Worm (Caenorhabditis elegans) whole organism, early embryonic: ENCODE data around the gene nhr-246.

Experiments used
- B0310.2 ChIP-seq: sonication (generic microtip); optimal IDR thresholded peaks from 2 replicates; lab custom pipeline; 2016; ENCODE audit warnings: mild to moderate bottlenecking, missing genetic modification characterization, missing compliant biosample characterization
- F13C5.2 ChIP-seq: sonication (generic microtip); optimal IDR thresholded peaks from 2 replicates; lab custom pipeline; 2017; ENCODE audit warnings: mild to moderate bottlenecking, missing genetic modification characterization, inconsistent platforms, missing compliant biosample characterization
- aly-1 ChIP-seq: sonication (generic microtip); optimal IDR thresholded peaks from 2 replicates; lab custom pipeline; 2016; ENCODE audit warnings: missing genetic modification characterization, missing compliant biosample characterization
- ama-1 ChIP-seq: fragments of 150-350 bp; optimal IDR thresholded peaks from 2 replicates; lab custom pipeline; 2014
- ceh-13 ChIP-seq: fragments of 200-800 bp; sonication (Bioruptor generic); optimal IDR thresholded peaks from 2 replicates; lab custom pipeline; 2018; ENCODE audit warnings: mild to moderate bottlenecking, missing genetic modification characterization, missing compliant biosample characterization
- ceh-36 ChIP-seq: sonication (generic microtip); optimal IDR thresholded peaks from 2 replicates; lab custom pipeline; 2016; ENCODE audit warnings: missing genetic modification characterization, inconsistent platforms, missing compliant biosample characterization
- ets-7 ChIP-seq: sonication (generic microtip); optimal IDR thresholded peaks from 2 replicates; lab custom pipeline; 2016; ENCODE audit warnings: missing genotype, missing genetic modification characterization, missing compliant biosample characterization
- flt-1 ChIP-seq: fragments of 200-800 bp; sonication (Bioruptor generic); IDR thresholded peaks from 2 replicates; pipeline ENCODE4 v1.3.6; 2022; ENCODE audit warnings: missing genetic modification characterization, missing compliant biosample characterization
- hmbx-1 ChIP-seq: sonication (generic microtip); optimal IDR thresholded peaks from 2 replicates; lab custom pipeline; 2016; ENCODE audit warnings: mild to moderate bottlenecking, missing genetic modification characterization, missing compliant biosample characterization
- hmg-4 ChIP-seq: fragments of 200-800 bp; sonication (Bioruptor generic); optimal IDR thresholded peaks from 2 replicates; lab custom pipeline; 2018; ENCODE audit warnings: mild to moderate bottlenecking, missing genetic modification characterization, missing compliant biosample characterization
- hnd-1 ChIP-seq: sonication (generic microtip); optimal IDR thresholded peaks from 2 replicates; lab custom pipeline; 2016; ENCODE audit warnings: missing genetic modification characterization, missing compliant biosample characterization
- pes-1 ChIP-seq: fragments of 200-800 bp; sonication (Bioruptor generic); IDR thresholded peaks from 2 replicates; pipeline ENCODE4 v1.3.6; 2022; ENCODE audit warnings: missing genetic modification reagents, missing genetic modification characterization, missing compliant biosample characterization
- scrt-1 ChIP-seq: fragments of 200-800 bp; sonication (Bioruptor generic); IDR thresholded peaks from 2 replicates; pipeline ENCODE4 v1.3.6; 2022; ENCODE audit warnings: missing genetic modification characterization, missing compliant biosample characterization
- sea-1 ChIP-seq: fragments of 200-800 bp; sonication (Bioruptor generic); conservative IDR thresholded peaks from 2 replicates; pipeline ENCODE4 v1.3.6; 2022; ENCODE audit warnings: missing genetic modification characterization, missing compliant biosample characterization
- tbx-11 ChIP-seq: fragments of 200-800 bp; sonication (Bioruptor generic); IDR thresholded peaks from 2 replicates; pipeline ENCODE4 v1.3.6; 2022; ENCODE audit warnings: missing genetic modification characterization, missing compliant biosample characterization
- tbx-37 ChIP-seq: fragments of 200-800 bp; sonication (Bioruptor generic); conservative IDR thresholded peaks from 2 replicates; pipeline ENCODE4 v1.3.6; 2022; ENCODE audit warnings: missing genetic modification reagents, missing genetic modification characterization, missing compliant biosample characterization
- tra-4 ChIP-seq: sonication (generic microtip); optimal IDR thresholded peaks from 2 replicates; lab custom pipeline; 2017; ENCODE audit warnings: missing genetic modification characterization, missing compliant biosample characterization

nhr-246 gene

ce11 chrV:15323417-15323816 is 7.1 kb downstream of the nhr-246 start:
- TF ChIP-seq B0310.2 (tag; lab: Kevin White, UChicago), result no peak
- TF ChIP-seq hnd-1 (tag; lab: Kevin White, UChicago), result no peak
- no peak for TF ChIP-seq sea-1
- no peak for TF ChIP-seq F13C5.2 (tag; lab: Kevin White, UChicago)
- TF ChIP-seq ceh-36 (tag; lab: Kevin White, UChicago), result no peak
- TF ChIP-seq ama-1 (lab: Kevin White, UChicago), result no peak
- TF ChIP-seq tra-4 (tag; lab: Kevin White, UChicago), result no peak
- TF ChIP-seq pes-1, result no peak
- TF ChIP-seq ceh-13 (GFP tag; lab: Kevin White, UChicago), result no peak
- no peak for TF ChIP-seq tbx-37
- TF ChIP-seq flt-1 (GFP tag; lab: Robert Waterston, UW), result no peak
- TF ChIP-seq ets-7 (tag; lab: Kevin White, UChicago), result no peak
- no peak for TF ChIP-seq aly-1 (tag; lab: Kevin White, UChicago)
- TF ChIP-seq hmg-4 (GFP tag; lab: Kevin White, UChicago), result no peak

- TF ChIP-seq pes-1 (no peak), B0310.2 (tag; lab: Kevin White, UChicago) (no peak), F13C5.2 (tag; lab: Kevin White, UChicago) (no peak), flt-1 (GFP tag; lab: Robert Waterston, UW) (no peak), scrt-1 (no peak)
Measured at ce11 chrV:15327745-15328447, 11.6 kb downstream of the nhr-246 start, which contains the start of gene ZK1037.6. TSS of gene ZK1037.6 (minus strand) at chrV:15327795.

ce11 chrV:15330314-15330713 is 14.0 kb downstream of the nhr-246 start, which contains the start of gene srh-295:
TSS of gene srh-295 (plus strand) at chrV:15330614.
- TF ChIP-seq ets-7 (tag; lab: Kevin White, UChicago) (no peak), tbx-11 (no peak), hmg-4 (GFP tag; lab: Kevin White, UChicago) (no peak), tra-4 (tag; lab: Kevin White, UChicago) (no peak), ama-1 (lab: Kevin White, UChicago) (no peak), hnd-1 (tag; lab: Kevin White, UChicago) (no peak), aly-1 (tag; lab: Kevin White, UChicago) (no peak), flt-1 (GFP tag; lab: Robert Waterston, UW) (no peak), sea-1 (no peak), pes-1 (no peak), F13C5.2 (tag; lab: Kevin White, UChicago) (no peak), ceh-13 (GFP tag; lab: Kevin White, UChicago) (no peak), tbx-37 (no peak)

ce11 chrV:15332851-15333250 is 16.6 kb downstream of the nhr-246 start, which contains the start of gene srw-113:
TSS of gene srw-113 (plus strand) at chrV:15333151.
- TF ChIP-seq ets-7 (tag; lab: Kevin White, UChicago) (no peak), aly-1 (tag; lab: Kevin White, UChicago) (no peak), ceh-13 (GFP tag; lab: Kevin White, UChicago) (no peak), F13C5.2 (tag; lab: Kevin White, UChicago) (no peak), ceh-36 (tag; lab: Kevin White, UChicago) (no peak), pes-1 (no peak), hmbx-1 (no peak), flt-1 (GFP tag; lab: Robert Waterston, UW) (no peak), hnd-1 (tag; lab: Kevin White, UChicago) (no peak), tbx-11 (no peak), hmg-4 (GFP tag; lab: Kevin White, UChicago) (no peak), scrt-1 (no peak), B0310.2 (tag; lab: Kevin White, UChicago) (no peak), tbx-37 (no peak), tra-4 (tag; lab: Kevin White, UChicago) (no peak), ama-1 (lab: Kevin White, UChicago) (no peak), sea-1 (no peak)

- TF ChIP-seq tbx-37, result no peak
- TF ChIP-seq tra-4 (tag; lab: Kevin White, UChicago), result no peak
- no peak for TF ChIP-seq hmg-4 (GFP tag; lab: Kevin White, UChicago)
- TF ChIP-seq hmbx-1, result no peak
Measured at ce11 chrV:15337405-15337804, 21.1 kb downstream of the nhr-246 start, which contains the start of gene wrt-7. TSS of gene wrt-7 (minus strand) at chrV:15337505.

- no peak for TF ChIP-seq hmg-4 (GFP tag; lab: Kevin White, UChicago)
- no peak for TF ChIP-seq ceh-13 (GFP tag; lab: Kevin White, UChicago)
- no peak for TF ChIP-seq ama-1 (lab: Kevin White, UChicago)
- no peak for TF ChIP-seq flt-1 (GFP tag; lab: Robert Waterston, UW)
- no peak for TF ChIP-seq pes-1
Measured at ce11 chrV:15339363-15339762, 23.1 kb downstream of the nhr-246 start, which contains the start of gene clec-228. TSS of gene clec-228 (minus strand) at chrV:15339463.

DNA sequence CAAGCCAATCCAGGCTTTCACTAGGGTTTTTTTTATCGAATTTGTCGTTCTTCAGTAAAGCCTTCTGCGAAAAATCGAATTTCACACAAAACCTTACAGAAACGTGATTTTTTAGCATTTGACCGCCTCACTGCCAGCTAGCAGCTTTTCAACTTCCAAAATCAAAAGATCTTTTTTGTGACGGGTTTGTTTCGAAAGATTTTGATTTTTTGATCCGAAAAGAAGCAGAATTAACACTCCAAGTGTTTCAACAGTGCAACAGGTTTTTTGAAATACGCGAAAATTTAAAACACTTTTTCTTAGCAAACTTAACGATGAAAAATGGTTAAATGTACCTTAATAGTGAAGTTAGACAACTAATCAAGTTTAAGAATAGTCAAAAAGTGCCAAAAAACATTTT is 25.1 kb downstream of the nhr-246 start, which contains the start of gene clec-229:
clec-229 (minus strand) TSS at position 101 of the 400 bp plus-strand sequence.
- TF ChIP-seq ets-7 (tag; lab: Kevin White, UChicago) (no peak), ceh-13 (GFP tag; lab: Kevin White, UChicago) (no peak), flt-1 (GFP tag; lab: Robert Waterston, UW) (no peak), hnd-1 (tag; lab: Kevin White, UChicago) (no peak), pes-1 (no peak), B0310.2 (tag; lab: Kevin White, UChicago) (no peak), hmg-4 (GFP tag; lab: Kevin White, UChicago) (no peak), aly-1 (tag; lab: Kevin White, UChicago) (no peak), ama-1 (lab: Kevin White, UChicago) (no peak), F13C5.2 (tag; lab: Kevin White, UChicago) (no peak), ceh-36 (tag; lab: Kevin White, UChicago) (no peak), sea-1 (no peak), tbx-37 (no peak), hmbx-1 (no peak), scrt-1 (no peak), tbx-11 (no peak), tra-4 (tag; lab: Kevin White, UChicago) (no peak)
